Worm (Caenorhabditis elegans) whole organism, midembryonic: Measurements from ENCODE around the gene clec-36.

Source experiments
- T22C8.4 ChIP-seq: fragments of 200-800 bp; sonication (Bioruptor generic); IDR thresholded peaks from 2 replicates; pipeline ENCODE4 v1.3.6; 2022; ENCODE audit warnings: missing genetic modification characterization, missing compliant biosample characterization
- cog-1 ChIP-seq: sonication (generic microtip); optimal IDR thresholded peaks from 2 replicates; lab custom pipeline; 2016; ENCODE audit warnings: missing genetic modification characterization, missing compliant biosample characterization
- flt-1 ChIP-seq: fragments of 200-800 bp; sonication (Bioruptor generic); IDR thresholded peaks from 2 replicates; pipeline ENCODE4 v1.3.6; 2022; ENCODE audit warnings: missing genetic modification characterization, missing compliant biosample characterization
- klf-2 ChIP-seq: fragments of 200-800 bp; sonication (Bioruptor generic); conservative IDR thresholded peaks from 2 replicates; pipeline ENCODE4 v1.3.6; 2022; ENCODE audit warnings: missing genetic modification reagents, missing genetic modification characterization, missing compliant biosample characterization
- med-1 ChIP-seq: sonication (generic microtip); optimal IDR thresholded peaks from 2 replicates; lab custom pipeline; 2017; ENCODE audit warnings: missing genetic modification characterization, mild to moderate bottlenecking, missing compliant biosample characterization, antibody characterized with exemption, missing genetic modification reagents; ENCODE audit not compliant: insufficient read depth
- ref-1 ChIP-seq: fragments of 200-800 bp; sonication (Bioruptor generic); conservative IDR thresholded peaks from 2 replicates; pipeline ENCODE4 v1.3.6; 2022; ENCODE audit warnings: missing genetic modification reagents, missing genetic modification characterization, missing compliant biosample characterization
- tab-1 ChIP-seq: fragments of 200-800 bp; sonication (Bioruptor generic); IDR thresholded peaks from 2 replicates; pipeline ENCODE4 v1.3.6; 2022; ENCODE audit warnings: missing genetic modification characterization, missing compliant biosample characterization
- ztf-23 ChIP-seq: fragments of 200-800 bp; sonication (Bioruptor generic); IDR thresholded peaks from 2 replicates; pipeline ENCODE4 v1.3.6; 2022; ENCODE audit warnings: missing genetic modification reagents, missing genetic modification characterization, missing compliant biosample characterization
- ztf-29 ChIP-seq: fragments of 200-800 bp; sonication (Bioruptor generic); IDR thresholded peaks from 2 replicates; pipeline ENCODE4 v1.3.6; 2022; ENCODE audit warnings: missing genetic modification reagents, missing genetic modification characterization, missing compliant biosample characterization

The clec-36 gene

DNA sequence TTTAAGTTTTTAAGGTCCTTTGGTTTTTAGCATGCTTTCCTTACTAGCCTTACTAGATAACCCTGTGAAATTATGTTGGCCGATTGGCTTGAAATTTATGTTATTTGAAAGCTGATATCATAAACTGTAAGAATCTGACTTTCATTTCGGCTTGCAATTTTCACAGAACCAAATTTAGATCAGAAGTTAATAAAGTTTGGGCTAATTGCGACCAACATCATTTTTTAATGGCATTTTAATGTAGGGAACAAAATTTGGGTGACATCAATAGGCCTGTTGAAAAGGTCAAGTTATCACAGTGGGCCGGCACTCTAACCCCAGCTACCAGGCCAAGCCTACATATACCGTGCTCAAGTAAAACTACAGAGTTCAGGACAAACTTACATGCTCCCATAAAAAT lies 17.1 kb downstream of the clec-36 start:
- no peak for TF ChIP-seq ref-1 (GFP tag; lab: Robert Waterston, UW)
- no peak for TF ChIP-seq T22C8.4 (GFP tag; lab: Robert Waterston, UW)
- TF ChIP-seq klf-2 (GFP tag; lab: Robert Waterston, UW) = no peak
- TF ChIP-seq cog-1 (tag; lab: Kevin White, UChicago) = no peak
- TF ChIP-seq flt-1 = no peak

DNA sequence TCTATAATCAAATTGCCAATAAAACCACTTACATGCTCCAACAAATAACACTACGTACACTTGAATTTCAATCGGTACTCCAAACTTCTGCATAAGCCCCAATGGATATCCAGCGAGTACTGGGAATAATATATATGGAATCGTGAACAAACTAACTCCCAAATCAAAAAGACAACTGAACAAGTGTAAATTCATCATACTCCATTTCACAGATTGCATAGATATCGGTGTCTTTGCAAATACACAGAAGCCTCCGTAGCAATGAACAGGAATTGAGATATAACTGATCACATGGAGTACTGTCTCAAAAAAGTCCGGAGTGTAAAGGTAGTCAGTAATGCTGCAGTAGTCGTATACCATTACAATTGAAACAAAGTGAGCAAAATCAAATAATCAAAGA lies 19.0 kb downstream of the clec-36 start, which contains the start of gene srh-214:
Gene srh-214, minus strand, starts transcription at position 360 of the 400 bp plus-strand sequence.
- TF ChIP-seq med-1 (no peak), ztf-23 (GFP tag; lab: Robert Waterston, UW) (no peak), cog-1 (tag; lab: Kevin White, UChicago) (no peak), tab-1 (GFP tag; lab: Robert Waterston, UW) (no peak), klf-2 (GFP tag; lab: Robert Waterston, UW) (no peak), T22C8.4 (GFP tag; lab: Robert Waterston, UW) (no peak), ref-1 (GFP tag; lab: Robert Waterston, UW) (no peak), ztf-29 (GFP tag; lab: Robert Waterston, UW) (no peak), flt-1 (no peak)

DNA sequence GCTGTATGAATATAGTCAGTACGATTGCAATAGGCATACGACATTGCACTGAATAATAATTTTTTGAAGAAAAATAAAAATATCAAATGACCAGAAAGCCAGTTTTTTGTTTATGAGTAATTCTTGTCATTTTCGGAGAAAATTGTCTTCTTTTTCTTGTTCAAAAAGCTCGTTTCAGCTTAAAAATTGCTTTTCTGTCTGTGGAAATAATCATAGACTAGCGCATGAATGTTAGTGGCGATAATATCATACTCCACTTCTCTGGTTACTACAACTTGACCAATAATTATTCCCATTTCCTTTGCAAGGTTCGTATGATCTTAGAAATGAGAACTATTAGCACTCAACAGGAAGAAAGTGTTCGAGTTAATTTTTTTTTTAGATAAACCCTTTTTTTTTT lies 20.9 kb downstream of the clec-36 start, which contains the start of gene srh-216:
Gene srh-216, minus strand, starts transcription at position 101 of the 400 bp plus-strand sequence.
- TF ChIP-seq ztf-23 (GFP tag; lab: Robert Waterston, UW) (no peak), ref-1 (GFP tag; lab: Robert Waterston, UW) (no peak)

DNA sequence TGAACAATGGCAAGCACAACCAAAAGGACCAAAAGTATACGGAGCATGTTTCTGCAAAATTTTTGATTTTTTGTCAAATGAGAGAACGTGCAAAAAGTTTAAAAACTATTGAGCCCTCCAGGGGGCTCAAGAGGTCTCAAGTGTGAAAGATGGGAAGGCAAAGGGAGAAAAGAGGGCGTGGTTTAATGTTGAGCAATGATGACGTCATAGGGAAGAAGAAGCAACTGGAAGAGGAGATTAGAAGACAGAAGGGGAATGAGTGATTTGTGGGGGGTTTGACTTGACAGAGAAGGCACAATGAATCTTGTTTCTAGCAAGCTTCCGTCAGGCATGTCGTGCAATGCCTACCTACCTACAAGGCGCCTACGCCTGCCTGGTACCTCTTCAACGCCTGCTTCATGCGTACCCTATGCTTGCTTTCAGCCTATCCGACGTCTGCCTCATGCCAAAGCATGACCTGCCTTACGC lies 27.1 kb downstream of the clec-36 start, which contains the start of gene T20B3.14:
Gene T20B3.14, minus strand, starts transcription at position 51 of the 468 bp plus-strand sequence.
- TF ChIP-seq T22C8.4 (GFP tag; lab: Robert Waterston, UW) (no peak), ref-1 (GFP tag; lab: Robert Waterston, UW) (no peak), tab-1 (GFP tag; lab: Robert Waterston, UW) (no peak), flt-1 (no peak)

DNA sequence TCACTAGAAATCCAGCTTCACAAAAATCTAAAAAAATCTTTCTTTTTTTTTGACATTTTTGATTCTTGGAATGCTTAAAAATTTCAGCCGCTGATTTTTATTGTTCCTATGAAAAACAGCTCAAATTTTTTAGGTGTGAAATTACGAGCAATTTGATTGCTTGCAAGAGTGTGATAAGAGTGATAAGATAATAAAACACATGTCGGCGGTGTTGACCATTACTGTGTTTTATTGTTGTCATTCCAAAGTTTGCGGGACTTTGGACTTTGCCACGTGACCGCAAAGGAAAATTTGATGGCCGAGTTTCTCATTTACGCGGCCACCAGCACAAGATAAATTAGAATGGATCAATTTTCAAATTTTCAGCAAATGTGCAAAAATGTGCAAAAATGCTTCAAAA lies 31.7 kb downstream of the clec-36 start:
- TF ChIP-seq med-1 (no peak), tab-1 (GFP tag; lab: Robert Waterston, UW) (no peak), klf-2 (GFP tag; lab: Robert Waterston, UW) (no peak), flt-1 (no peak), ztf-23 (GFP tag; lab: Robert Waterston, UW) (no peak), ref-1 (GFP tag; lab: Robert Waterston, UW) (no peak), ztf-29 (GFP tag; lab: Robert Waterston, UW) (no peak), T22C8.4 (GFP tag; lab: Robert Waterston, UW) (no peak), cog-1 (tag; lab: Kevin White, UChicago) (no peak)

DNA sequence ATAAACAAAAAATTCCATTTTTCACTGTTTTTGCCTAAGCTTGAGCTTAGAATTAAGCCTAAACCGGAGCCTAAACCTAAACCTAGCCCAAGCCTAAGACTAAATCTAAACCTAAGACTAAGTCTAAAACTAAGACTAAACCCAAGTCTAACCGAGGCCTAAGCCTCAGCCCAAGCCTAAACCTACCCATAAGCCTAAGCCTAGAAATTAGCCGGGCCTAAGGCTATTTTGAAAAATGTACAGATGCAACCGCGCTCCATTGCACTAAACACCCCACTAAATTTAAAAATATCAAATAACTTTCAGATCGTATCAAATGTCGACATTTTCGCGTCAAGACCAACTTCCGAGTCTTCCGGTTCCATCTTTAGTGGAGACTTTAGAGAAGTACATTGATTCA lies 33.1 kb downstream of the clec-36 start, which contains the start of gene T20B3.1:
Gene T20B3.1, plus strand, starts transcription at position 301 of the 400 bp plus-strand sequence.
- TF ChIP-seq ztf-23 (GFP tag; lab: Robert Waterston, UW) = no peak
- TF ChIP-seq ztf-29 (GFP tag; lab: Robert Waterston, UW) = no peak
- no peak for TF ChIP-seq med-1
- TF ChIP-seq klf-2 (GFP tag; lab: Robert Waterston, UW) = no peak
- TF ChIP-seq flt-1 = no peak
- TF ChIP-seq cog-1 (tag; lab: Kevin White, UChicago) = no peak
- no peak for TF ChIP-seq ref-1 (GFP tag; lab: Robert Waterston, UW)

DNA sequence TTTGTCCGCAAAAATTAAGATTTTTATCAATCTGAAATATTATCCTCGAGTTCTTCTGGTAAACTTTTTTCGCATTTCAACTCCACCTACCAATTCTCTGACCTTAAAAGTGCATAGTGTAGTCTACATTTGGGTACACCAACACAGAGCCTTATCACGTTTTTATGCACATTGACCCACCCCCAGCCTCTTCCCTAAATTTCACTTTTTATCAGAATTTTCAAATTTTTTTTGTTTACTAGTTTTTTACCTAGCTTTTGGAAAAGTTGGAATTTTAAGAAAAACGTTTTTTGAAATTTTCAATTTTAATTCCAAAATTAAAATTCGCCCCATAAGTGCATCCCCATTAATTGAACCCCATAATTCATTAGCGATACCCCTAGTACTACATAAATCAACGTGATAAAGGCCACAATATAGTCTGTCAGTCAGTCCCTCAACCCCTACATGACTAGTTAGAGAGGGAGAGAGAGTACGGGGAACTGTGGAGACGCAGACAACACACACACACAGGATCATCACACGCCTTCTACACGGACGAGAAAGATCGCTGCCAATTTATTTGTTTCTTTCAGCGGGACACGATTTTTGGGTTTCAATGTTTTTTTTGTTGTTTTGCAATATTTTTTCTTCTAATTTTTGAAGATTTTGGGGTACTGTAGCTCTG lies 33.7 kb downstream of the clec-36 start:
- no peak for TF ChIP-seq cog-1 (tag; lab: Kevin White, UChicago)
- no peak for TF ChIP-seq ref-1 (GFP tag; lab: Robert Waterston, UW)
- no peak for TF ChIP-seq tab-1 (GFP tag; lab: Robert Waterston, UW)
- no peak for TF ChIP-seq med-1
- TF ChIP-seq klf-2 (GFP tag; lab: Robert Waterston, UW) = no peak
- no peak for TF ChIP-seq flt-1
- TF ChIP-seq ztf-29 (GFP tag; lab: Robert Waterston, UW) = no peak
- TF ChIP-seq ztf-23 (GFP tag; lab: Robert Waterston, UW) = no peak

DNA sequence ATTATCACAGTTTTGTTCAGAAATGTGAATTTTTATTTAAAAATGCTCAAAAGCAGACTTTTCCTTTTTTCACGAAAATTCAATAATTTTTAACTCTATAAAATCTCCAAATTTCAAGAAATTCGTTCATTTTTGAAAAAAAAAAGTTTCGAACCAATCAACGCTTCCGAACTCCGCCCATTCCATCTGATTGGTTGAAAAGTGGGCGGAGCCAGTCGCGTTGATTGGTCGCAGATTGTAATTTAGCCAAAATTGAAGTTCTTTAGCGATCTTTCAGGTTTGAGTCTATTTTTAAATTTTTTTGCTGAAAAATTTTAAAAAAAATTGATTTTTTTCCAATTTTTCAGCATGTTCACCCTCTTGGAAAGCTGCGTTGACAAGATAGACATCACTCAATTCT lies 36.0 kb downstream of the clec-36 start:
- no peak for TF ChIP-seq cog-1 (tag; lab: Kevin White, UChicago)
- TF ChIP-seq ztf-23 (GFP tag; lab: Robert Waterston, UW) = no peak
- no peak for TF ChIP-seq T22C8.4 (GFP tag; lab: Robert Waterston, UW)
- TF ChIP-seq flt-1 = no peak
- TF ChIP-seq tab-1 (GFP tag; lab: Robert Waterston, UW) = no peak
- no peak for TF ChIP-seq ref-1 (GFP tag; lab: Robert Waterston, UW)
- no peak for TF ChIP-seq ztf-29 (GFP tag; lab: Robert Waterston, UW)

DNA sequence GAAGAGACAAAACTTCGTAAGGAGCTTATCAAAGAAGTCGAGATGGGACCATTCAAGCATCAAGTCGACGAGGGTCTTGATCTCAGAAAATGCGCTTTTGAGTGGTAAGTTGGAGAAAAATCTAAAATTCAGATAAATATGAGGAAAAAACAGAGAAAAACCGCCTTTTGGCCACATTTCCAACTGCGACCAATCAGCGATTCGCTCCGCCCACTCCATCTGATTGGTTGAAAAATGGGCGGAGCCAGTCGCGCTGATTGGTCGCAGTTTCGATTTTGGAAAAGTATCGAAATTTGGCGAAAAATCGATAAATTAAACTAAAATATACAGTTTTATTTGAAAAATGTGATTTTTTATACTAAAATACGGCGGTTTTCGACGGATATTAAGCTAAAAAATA lies 36.6 kb downstream of the clec-36 start:
- no peak for TF ChIP-seq ztf-29 (GFP tag; lab: Robert Waterston, UW)
- no peak for TF ChIP-seq ref-1 (GFP tag; lab: Robert Waterston, UW)
- no peak for TF ChIP-seq ztf-23 (GFP tag; lab: Robert Waterston, UW)
- TF ChIP-seq T22C8.4 (GFP tag; lab: Robert Waterston, UW) = no peak
- TF ChIP-seq flt-1 = no peak
- TF ChIP-seq klf-2 (GFP tag; lab: Robert Waterston, UW) = no peak
- TF ChIP-seq tab-1 (GFP tag; lab: Robert Waterston, UW) = no peak
- TF ChIP-seq cog-1 (tag; lab: Kevin White, UChicago) = no peak
- TF ChIP-seq med-1 = no peak

DNA sequence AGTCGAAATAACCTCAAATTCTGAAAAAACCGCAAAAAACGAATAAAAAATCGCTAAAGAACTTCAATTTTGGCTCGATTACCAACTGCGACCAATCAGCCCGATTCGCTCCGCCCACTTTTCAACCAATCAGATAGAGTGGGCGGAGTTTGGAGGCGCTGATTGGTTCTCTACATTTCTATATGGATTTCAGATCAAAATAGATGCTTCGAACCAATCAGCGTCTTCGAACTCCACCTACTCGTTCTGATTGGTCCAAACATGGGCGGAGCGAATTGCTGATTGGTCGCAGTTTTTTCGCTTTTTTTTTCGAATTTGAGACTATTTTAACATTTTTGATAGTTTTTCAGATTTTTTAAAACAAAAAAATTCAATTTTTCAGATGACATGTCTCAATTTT lies 40.2 kb downstream of the clec-36 start:
- no peak for TF ChIP-seq klf-2 (GFP tag; lab: Robert Waterston, UW)
- TF ChIP-seq ref-1 (GFP tag; lab: Robert Waterston, UW) = no peak
- TF ChIP-seq cog-1 (tag; lab: Kevin White, UChicago) = no peak
- TF ChIP-seq ztf-23 (GFP tag; lab: Robert Waterston, UW) = no peak
- TF ChIP-seq tab-1 (GFP tag; lab: Robert Waterston, UW) = no peak
- TF ChIP-seq flt-1 = no peak
- no peak for TF ChIP-seq med-1
- TF ChIP-seq T22C8.4 (GFP tag; lab: Robert Waterston, UW) = no peak
- no peak for TF ChIP-seq ztf-29 (GFP tag; lab: Robert Waterston, UW)
